Worm (Caenorhabditis elegans) whole organism, L1 larva: Measurements from ENCODE around the gene rpc-2.

Experiments used
- C34B4.2 ChIP-seq: sonication (generic microtip); optimal IDR thresholded peaks from 2 replicates; lab custom pipeline; 2017; ENCODE audit warnings: mild to moderate bottlenecking, missing genetic modification characterization, missing compliant biosample characterization
- F16B12.6 ChIP-seq: fragments of 150-350 bp; optimal IDR thresholded peaks from 2 replicates; lab custom pipeline; 2014; ENCODE audit warnings: missing biosample characterization, missing genetic modification characterization
- Y116A8C.19 ChIP-seq: sonication (generic microtip); optimal IDR thresholded peaks from 2 replicates; lab custom pipeline; 2016; ENCODE audit warnings: missing compliant biosample characterization, missing genetic modification characterization, borderline replicate concordance
- aha-1 ChIP-seq: fragments of 150-350 bp; optimal IDR thresholded peaks from 2 replicates; lab custom pipeline; 2014; ENCODE audit warnings: missing biosample characterization, missing genetic modification characterization
- aly-2 ChIP-seq: fragments of 150-350 bp; optimal IDR thresholded peaks from 2 replicates; lab custom pipeline; 2014; ENCODE audit warnings: missing biosample characterization, missing genetic modification characterization
- ama-1 ChIP-seq: fragments of 150-350 bp; optimal IDR thresholded peaks from 2 replicates; lab custom pipeline; 2014
- blmp-1 ChIP-seq: fragments of 150-350 bp; optimal IDR thresholded peaks from 2 replicates; lab custom pipeline; 2014; ENCODE audit warnings: missing biosample characterization, missing genetic modification characterization
- ceh-8 ChIP-seq: fragments of 200-800 bp; sonication (Bioruptor generic); optimal IDR thresholded peaks from 2 replicates; lab custom pipeline; 2018; ENCODE audit warnings: mild to moderate bottlenecking, missing genetic modification characterization, moderate library complexity, missing compliant biosample characterization
- ceh-82 ChIP-seq, 3 experiments: fragments of 150-350 bp in 1 of 3; sonication (generic microtip) in 2 of 3; optimal IDR thresholded peaks; 2 replicates each; lab custom pipeline; 2014 to 2017; ENCODE audit warnings: missing biosample characterization in 3 of 3, missing genetic modification characterization in 3 of 3
- ceh-90 ChIP-seq: sonication (generic microtip); optimal IDR thresholded peaks from 2 replicates; lab custom pipeline; 2016; ENCODE audit warnings: missing genetic modification characterization, missing compliant biosample characterization
- ces-1 ChIP-seq: fragments of 150-350 bp; optimal IDR thresholded peaks from 2 replicates; lab custom pipeline; 2014; ENCODE audit warnings: missing biosample characterization, missing genetic modification reagents, missing genetic modification characterization
- dsc-1 ChIP-seq: sonication (generic microtip); optimal IDR thresholded peaks from 2 replicates; lab custom pipeline; 2016; ENCODE audit warnings: mild to moderate bottlenecking, missing genetic modification characterization, missing compliant biosample characterization
- efl-1 ChIP-seq, 4 experiments: fragments of 150-350 bp; optimal IDR thresholded peaks in 3 of 4; peaks in 1 of 4; 1 replicate in 1 of 4; 2 replicates in 3 of 4; lab custom pipeline; 2014; ENCODE audit warnings: missing biosample characterization in 2 of 4, missing genetic modification characterization in 2 of 4, missing genetic modification reagents in 2 of 4
- efl-3 ChIP-seq: fragments of 200-800 bp; sonication (Bioruptor generic); optimal IDR thresholded peaks from 2 replicates; lab custom pipeline; 2018; ENCODE audit warnings: mild to moderate bottlenecking, missing genetic modification characterization, missing compliant biosample characterization
- egl-13 ChIP-seq: sonication (generic microtip); optimal IDR thresholded peaks from 2 replicates; lab custom pipeline; 2016; ENCODE audit warnings: missing genotype, missing genetic modification reagents, missing genetic modification characterization, missing compliant biosample characterization
- ets-5 ChIP-seq: fragments of 200-800 bp; sonication (Bioruptor generic); IDR thresholded peaks from 2 replicates; pipeline ENCODE4 v1.3.6; 2022; ENCODE audit warnings: missing genetic modification characterization, missing compliant biosample characterization
- fkh-10 ChIP-seq: sonication (generic microtip); optimal IDR thresholded peaks from 2 replicates; lab custom pipeline; 2017; ENCODE audit warnings: missing biosample characterization, missing genetic modification reagents, missing genetic modification characterization
- fkh-8 ChIP-seq: sonication (generic microtip); optimal IDR thresholded peaks from 2 replicates; lab custom pipeline; 2016; ENCODE audit warnings: mild to moderate bottlenecking, missing genetic modification characterization, missing compliant biosample characterization
- hlh-17 ChIP-seq: fragments of 200-800 bp; sonication (Bioruptor generic); optimal IDR thresholded peaks from 2 replicates; lab custom pipeline; 2018; ENCODE audit warnings: missing genetic modification characterization, mild to moderate bottlenecking, missing compliant biosample characterization, moderate library complexity, borderline replicate concordance
- hlh-4 ChIP-seq: sonication (generic microtip); optimal IDR thresholded peaks from 2 replicates; lab custom pipeline; 2016; ENCODE audit warnings: mild to moderate bottlenecking, missing genetic modification characterization, missing compliant biosample characterization
- irx-1 ChIP-seq: sonication (generic microtip); optimal IDR thresholded peaks from 2 replicates; lab custom pipeline; 2016; ENCODE audit warnings: missing genetic modification characterization, missing compliant biosample characterization
- lin-14 ChIP-seq: fragments of 200-800 bp; sonication (Bioruptor generic); optimal IDR thresholded peaks from 2 replicates; lab custom pipeline; 2018; ENCODE audit warnings: mild to moderate bottlenecking, missing genetic modification characterization, moderate library complexity, missing compliant biosample characterization
- lin-15B ChIP-seq: fragments of 150-350 bp; sonication (generic microtip); optimal IDR thresholded peaks from 3 replicates; lab custom pipeline; 2014; ENCODE audit warnings: missing biosample characterization, missing genetic modification characterization
- lin-35 ChIP-seq, 2 experiments: fragments of 150-350 bp; optimal IDR thresholded peaks; 2 replicates each; lab custom pipeline; 2014; ENCODE audit warnings: missing biosample characterization in 2 of 2, missing genetic modification characterization in 2 of 2, missing genetic modification reagents in 2 of 2
- lin-39 ChIP-seq: fragments of 150-350 bp; optimal IDR thresholded peaks from 2 replicates; lab custom pipeline; 2014; ENCODE audit warnings: missing biosample characterization, missing genetic modification reagents, missing genetic modification characterization
- lir-3 ChIP-seq: sonication (generic microtip); optimal IDR thresholded peaks from 2 replicates; lab custom pipeline; 2016; ENCODE audit warnings: mild to moderate bottlenecking, missing genetic modification characterization, moderate library complexity, missing compliant biosample characterization; ENCODE audit not compliant: poor library complexity
- lsy-2 ChIP-seq, 2 experiments: fragments of 150-350 bp; optimal IDR thresholded peaks; 2 replicates each; lab custom pipeline; 2014; ENCODE audit warnings: missing biosample characterization in 2 of 2, missing genetic modification characterization in 2 of 2
- nhr-12 ChIP-seq: sonication (generic microtip); optimal IDR thresholded peaks from 2 replicates; lab custom pipeline; 2017; ENCODE audit warnings: missing biosample characterization, missing genetic modification characterization
- nhr-19 ChIP-seq: fragments of 200-800 bp; sonication (Bioruptor generic); conservative IDR thresholded peaks from 2 replicates; pipeline ENCODE4 v1.3.6; 2022; ENCODE audit warnings: missing genetic modification characterization, missing compliant biosample characterization
- nhr-20 ChIP-seq: sonication (generic microtip); optimal IDR thresholded peaks from 2 replicates; lab custom pipeline; 2016; ENCODE audit warnings: mild to moderate bottlenecking, missing genetic modification characterization, missing compliant biosample characterization
- nhr-237 ChIP-seq: fragments of 150-350 bp; optimal IDR thresholded peaks from 2 replicates; lab custom pipeline; 2014; ENCODE audit warnings: missing biosample characterization, missing genetic modification characterization
- nhr-76 ChIP-seq: sonication (generic microtip); optimal IDR thresholded peaks from 2 replicates; lab custom pipeline; 2017; ENCODE audit warnings: missing biosample characterization, missing genetic modification characterization
- nhr-84 ChIP-seq: sonication (generic microtip); optimal IDR thresholded peaks from 2 replicates; lab custom pipeline; 2017; ENCODE audit warnings: missing biosample characterization, missing genetic modification characterization
- nhr-85 ChIP-seq: sonication (generic microtip); peaks from one replicate; lab custom pipeline; 2016; ENCODE audit warnings: missing genetic modification characterization, inconsistent platforms, missing compliant biosample characterization
- pag-3 ChIP-seq: sonication (generic microtip); optimal IDR thresholded peaks from 2 replicates; lab custom pipeline; 2017; ENCODE audit warnings: missing genetic modification characterization, mild to moderate bottlenecking, missing compliant biosample characterization, antibody characterized with exemption, borderline replicate concordance; ENCODE audit not compliant: insufficient read depth
- pqm-1 ChIP-seq: sonication (generic microtip); optimal IDR thresholded peaks from 3 replicates; lab custom pipeline; 2017; ENCODE audit warnings: missing biosample characterization, missing genetic modification characterization
- rnt-1 ChIP-seq: sonication (generic microtip); optimal IDR thresholded peaks from 2 replicates; lab custom pipeline; 2016; ENCODE audit warnings: mild to moderate bottlenecking, missing genetic modification characterization, moderate library complexity, missing compliant biosample characterization
- snpc-4 ChIP-seq: fragments of 150-350 bp; optimal IDR thresholded peaks from 2 replicates; lab custom pipeline; 2014; ENCODE audit warnings: missing biosample characterization, missing genetic modification characterization
- snu-23 ChIP-seq: sonication (generic microtip); optimal IDR thresholded peaks from 2 replicates; lab custom pipeline; 2016; ENCODE audit warnings: missing genetic modification characterization, missing compliant biosample characterization
- sptf-1 ChIP-seq: fragments of 150-350 bp; optimal IDR thresholded peaks from 2 replicates; lab custom pipeline; 2014; ENCODE audit warnings: missing biosample characterization, missing genetic modification characterization
- sup-37 ChIP-seq: fragments of 200-800 bp; sonication (Bioruptor generic); optimal IDR thresholded peaks from 2 replicates; lab custom pipeline; 2018; ENCODE audit warnings: mild to moderate bottlenecking, missing genetic modification characterization, missing compliant biosample characterization
- swsn-7 ChIP-seq: sonication (generic microtip); optimal IDR thresholded peaks from 2 replicates; lab custom pipeline; 2016; ENCODE audit warnings: missing genetic modification characterization, missing compliant biosample characterization
- tbx-2 ChIP-seq: sonication (generic microtip); optimal IDR thresholded peaks from 2 replicates; lab custom pipeline; 2016; ENCODE audit warnings: missing genetic modification characterization, missing compliant biosample characterization
- tlp-1 ChIP-seq: fragments of 150-350 bp; optimal IDR thresholded peaks from 2 replicates; lab custom pipeline; 2014; ENCODE audit warnings: missing biosample characterization, missing genetic modification characterization
- unc-62 ChIP-seq: fragments of 150-350 bp; optimal IDR thresholded peaks from 2 replicates; lab custom pipeline; 2014; ENCODE audit warnings: missing biosample characterization, missing genetic modification reagents, missing genetic modification characterization
- unc-98 ChIP-seq: fragments of 200-800 bp; sonication (Bioruptor generic); IDR thresholded peaks from 2 replicates; pipeline ENCODE4 v1.3.6; 2022; ENCODE audit warnings: missing genetic modification characterization, missing compliant biosample characterization
- vab-15 ChIP-seq: sonication (generic microtip); optimal IDR thresholded peaks from 2 replicates; lab custom pipeline; 2017; ENCODE audit warnings: missing genotype, mild to moderate bottlenecking, missing genetic modification characterization, missing compliant biosample characterization
- xbp-1 ChIP-seq: sonication (generic microtip); optimal IDR thresholded peaks from 2 replicates; lab custom pipeline; 2016; ENCODE audit warnings: missing genetic modification characterization, missing compliant biosample characterization
- zag-1 ChIP-seq: fragments of 150-350 bp; optimal IDR thresholded peaks from 2 replicates; lab custom pipeline; 2014; ENCODE audit warnings: missing biosample characterization, missing genetic modification characterization
- zip-4 ChIP-seq: fragments of 200-800 bp; sonication (Bioruptor generic); optimal IDR thresholded peaks from 2 replicates; lab custom pipeline; 2018; ENCODE audit warnings: mild to moderate bottlenecking, missing genetic modification characterization, moderate library complexity, missing compliant biosample characterization
- ztf-11 ChIP-seq, 2 experiments: sonication (generic microtip); optimal IDR thresholded peaks; 2 replicates each; lab custom pipeline; 2016 to 2017; ENCODE audit warnings: missing genetic modification characterization in 2 of 2, missing biosample characterization in 1 of 2, missing compliant biosample characterization in 1 of 2
- ztf-4 ChIP-seq: fragments of 150-350 bp; optimal IDR thresholded peaks from 2 replicates; lab custom pipeline; 2014; ENCODE audit warnings: missing biosample characterization, missing genetic modification characterization

The rpc-2 gene

ce11 chrIII:5554884-5555500, 2.2 kb upstream of the rpc-2 start, which contains the start of the genes nmad-1 and hach-1 (continued):
- TF ChIP-seq unc-62 (GFP tag; lab: Kevin White, UChicago) (no peak), aha-1 (tag; lab: Kevin White, UChicago) (no peak), lin-14 (peak; percentile 81), lsy-2 (tag; optimal IDR thresholded peaks at IDR 0.05; lab: Kevin White, UChicago) (peak; percentile 69 to 73), nhr-84 (tag; lab: Kevin White, UChicago) (no peak), sup-37 (GFP tag; lab: Kevin White, UChicago) (no peak), sptf-1 (no peak), ztf-11 (tag; optimal IDR thresholded peaks at IDR 0.05; lab: Kevin White, UChicago) (peak in 1 of 2 experiments; percentile 76), fkh-10 (GFP tag; lab: Kevin White, UChicago) (no peak), lin-15B (tag; lab: Kevin White, UChicago) (peak; percentile 32), tlp-1 (tag; lab: Kevin White, UChicago) (no peak), efl-1 (optimal IDR thresholded peaks at IDR 0.05; lab: Kevin White, UChicago) (peak; percentile 56 to 74), efl-1 (GFP tag; optimal IDR thresholded peaks at IDR 0.05 in 1 of 2; lab: Kevin White, UChicago) (peak; percentile 46 to 97), irx-1 (tag; lab: Kevin White, UChicago) (peak; percentile 56), F16B12.6 (peak; percentile 24), Y116A8C.19 (tag; lab: Kevin White, UChicago) (no peak), nhr-20 (tag; lab: Kevin White, UChicago) (peak; percentile 90), pag-3 (no peak), fkh-8 (peak; percentile 23), ceh-8 (peak; percentile 74), ces-1 (GFP tag; lab: Kevin White, UChicago) (no peak), ama-1 (no peak), rnt-1 (peak; percentile 83), ets-5 (GFP tag; lab: Robert Waterston, UW) (no peak), ztf-4 (tag; lab: Kevin White, UChicago) (peak; percentile 63), efl-3 (no peak), nhr-12 (tag; lab: Kevin White, UChicago) (no peak), hlh-4 (tag; lab: Kevin White, UChicago) (no peak), nhr-19 (peak; percentile 85), nhr-76 (tag; lab: Kevin White, UChicago) (no peak), aly-2 (tag; lab: Kevin White, UChicago) (no peak), vab-15 (tag; lab: Kevin White, UChicago) (peak; percentile 7), lin-39 (tag; lab: Kevin White, UChicago) (peak; percentile 69), ceh-82 (tag; optimal IDR thresholded peaks at IDR 0.05; lab: Kevin White, UChicago) (peak; percentile 42 to 81 (median 63)), snu-23 (GFP tag; lab: Kevin White, UChicago) (peak; percentile 89), blmp-1 (tag; lab: Kevin White, UChicago) (peak; percentile 43), lir-3 (tag; lab: Kevin White, UChicago) (peak; percentile 67), zag-1 (tag; lab: Kevin White, UChicago) (no peak), nhr-85 (tag; lab: Kevin White, UChicago) (peak; percentile 89), xbp-1 (tag; lab: Kevin White, UChicago) (peak; percentile 82), egl-13 (tag; lab: Kevin White, UChicago) (peak; percentile 70), lin-35 (GFP tag; optimal IDR thresholded peaks at IDR 0.05; lab: Kevin White, UChicago) (peak; percentile 44 to 64), snpc-4 (tag; lab: Kevin White, UChicago) (peak; percentile 75), C34B4.2 (no peak), dsc-1 (peak; percentile 90), tbx-2 (tag; lab: Kevin White, UChicago) (peak; percentile 72), hlh-17 (GFP tag; lab: Kevin White, UChicago) (no peak), unc-98 (GFP tag; lab: Robert Waterston, UW) (no peak), swsn-7 (tag; lab: Kevin White, UChicago) (peak; percentile 84), nhr-237 (tag; lab: Kevin White, UChicago) (no peak), ceh-90 (no peak), zip-4 (GFP tag; lab: Kevin White, UChicago) (peak; percentile 58), pqm-1 (tag; lab: Kevin White, UChicago) (no peak)
